Worm (Caenorhabditis elegans): ENCODE results near the gene K02E10.4.
A peak's percentile ranks its signal among the peaks of the same experiment; 100 is the strongest.

K02E10.4 gene

DNA sequence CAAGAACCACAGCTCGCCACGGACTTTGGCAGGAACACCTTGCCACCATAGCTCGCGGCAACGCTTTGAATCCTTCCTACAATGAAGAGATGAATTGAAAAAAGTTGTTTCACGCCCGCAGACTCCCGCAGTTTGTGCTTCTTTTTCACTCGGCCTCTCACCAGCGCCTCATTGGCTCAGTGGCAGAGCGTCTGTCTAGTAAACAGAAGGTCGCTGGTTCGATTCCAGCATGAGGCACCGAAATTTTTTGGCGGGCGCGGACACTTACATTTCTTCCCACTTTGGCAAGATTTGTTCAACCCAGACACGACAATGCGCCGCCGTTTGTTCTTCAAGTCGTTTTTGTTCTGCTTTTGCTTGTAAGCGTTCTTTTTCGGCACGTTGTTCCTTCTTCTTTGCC is 44.8 kb downstream of the K02E10.4 start (continued):
- TF ChIP-seq ctbp-1 (GFP tag; IDR thresholded peaks at IDR 0.05): peak; percentile 59; the same call in 1 of the 2 replicates
- peak; percentile 54; the same call in 1 of the 2 replicates for TF ChIP-seq set-16 (GFP tag; IDR thresholded peaks at IDR 0.05)
- TF ChIP-seq aly-2 (tag; optimal IDR thresholded peaks at IDR 0.05): no peak
- TF ChIP-seq ceh-28 (tag; optimal IDR thresholded peaks at IDR 0.05): no peak
- TF ChIP-seq ztf-11 (tag; optimal IDR thresholded peaks at IDR 0.05): no peak
- TF ChIP-seq lir-3 (tag; optimal IDR thresholded peaks at IDR 0.05): no peak
- peak; percentile 8 for TF ChIP-seq mxl-3 (GFP tag; optimal IDR thresholded peaks at IDR 0.05)
- no peak for TF ChIP-seq dpl-1 (GFP tag; optimal IDR thresholded peaks at IDR 0.05)
- no peak for TF ChIP-seq Y105C5A.15 (GFP tag; IDR thresholded peaks at IDR 0.05)
- TF ChIP-seq nhr-237 (tag; optimal IDR thresholded peaks at IDR 0.05): no peak
- TF ChIP-seq ceh-44 (GFP tag; IDR thresholded peaks at IDR 0.05): peak; percentile 57
- TF ChIP-seq skn-1 (tag; optimal IDR thresholded peaks at IDR 0.05): no peak
- TF ChIP-seq dmd-8 (GFP tag; IDR thresholded peaks at IDR 0.05): peak; percentile 64; the same call in 1 of the 2 replicates
- TF ChIP-seq nhr-111 (GFP tag; optimal IDR thresholded peaks at IDR 0.05): peak; percentile 23
- TF ChIP-seq ces-1 (GFP tag; optimal IDR thresholded peaks at IDR 0.05): no peak
- peak; percentile 80 for TF ChIP-seq pha-4 (GFP tag; IDR thresholded peaks at IDR 0.05)
- no peak for TF ChIP-seq pha-4 (tag; optimal IDR thresholded peaks at IDR 0.05)
- TF ChIP-seq snpc-4 (tag; optimal IDR thresholded peaks at IDR 0.05): no peak
- peak; percentile 87 for TF ChIP-seq egl-43 (GFP tag; IDR thresholded peaks at IDR 0.05)
- TF ChIP-seq pqm-1 (tag; optimal IDR thresholded peaks at IDR 0.05): no peak
- TF ChIP-seq saeg-2 (GFP tag; IDR thresholded peaks at IDR 0.05): 0 out of 2 replicates have a peak, but pooled peaks have one; percentile 53
- TF ChIP-seq ceh-32 (tag; optimal IDR thresholded peaks at IDR 0.05; ENCODE audit: poor library complexity): no peak
- TF ChIP-seq fos-1 (tag; optimal IDR thresholded peaks at IDR 0.05): no peak
- TF ChIP-seq ZK546.5 (tag; optimal IDR thresholded peaks at IDR 0.05): no peak
- peak; percentile 52 for TF ChIP-seq F10B5.3 (tag; optimal IDR thresholded peaks at IDR 0.05)
- no peak for TF ChIP-seq nhr-28 (tag; optimal IDR thresholded peaks at IDR 0.05)
- TF ChIP-seq daf-16 (GFP tag; optimal IDR thresholded peaks at IDR 0.05): peak in 1 of 2 experiments; percentile 75
- TF ChIP-seq daf-16 (tag; optimal IDR thresholded peaks at IDR 0.05): peak; percentile 66
- TF ChIP-seq spr-1 (tag; optimal IDR thresholded peaks at IDR 0.05): peak; percentile 34
- no peak for TF ChIP-seq cey-2 (tag; optimal IDR thresholded peaks at IDR 0.05; ENCODE audit: borderline replicate concordance, insufficient read depth)
- no peak for TF ChIP-seq ceh-62 (tag; optimal IDR thresholded peaks at IDR 0.05)
- TF ChIP-seq dmd-6 (GFP tag; IDR thresholded peaks at IDR 0.05): peak; percentile 63
- TF ChIP-seq zip-2 (tag; optimal IDR thresholded peaks at IDR 0.05): no peak
- no peak for TF ChIP-seq nhr-48 (tag; optimal IDR thresholded peaks at IDR 0.05)
- 0 out of 2 replicates have a peak, but pooled peaks have one; percentile 51 for TF ChIP-seq F44E2.7 (GFP tag; IDR thresholded peaks at IDR 0.05)
- no peak for TF ChIP-seq ceh-20 (GFP tag; IDR thresholded peaks at IDR 0.05)
- no peak for TF ChIP-seq nhr-10 (tag; optimal IDR thresholded peaks at IDR 0.05)
- TF ChIP-seq zfp-2 (tag; optimal IDR thresholded peaks at IDR 0.05): peak; percentile 2
- peak; percentile 63; the same call in 1 of the 2 replicates for TF ChIP-seq zfp-3 (GFP tag; conservative IDR thresholded peaks at IDR 0.05)
- no peak for TF ChIP-seq nhr-76 (tag; optimal IDR thresholded peaks at IDR 0.05)
- no peak for TF ChIP-seq unc-39 (tag; optimal IDR thresholded peaks at IDR 0.05)
- TF ChIP-seq dve-1 (tag; optimal IDR thresholded peaks at IDR 0.05; ENCODE audit: insufficient read depth): no peak
- peak; percentile 62 for TF ChIP-seq lin-38 (GFP tag; IDR thresholded peaks at IDR 0.05)
- TF ChIP-seq tag-97 (GFP tag; IDR thresholded peaks at IDR 0.05): no peak
- TF ChIP-seq attf-4 (tag; optimal IDR thresholded peaks at IDR 0.05): no peak
- peak; percentile 39 for TF ChIP-seq rbr-2 (tag; optimal IDR thresholded peaks at IDR 0.05)
- TF ChIP-seq T20F7.1 (GFP tag; optimal IDR thresholded peaks at IDR 0.05): no peak
- TF ChIP-seq dmd-9 (GFP tag; IDR thresholded peaks at IDR 0.05): peak; percentile 79
- TF ChIP-seq ztf-7 (tag; optimal IDR thresholded peaks at IDR 0.05): no peak
- TF ChIP-seq T26A8.4 (GFP tag; IDR thresholded peaks at IDR 0.05): peak; percentile 61
- peak; percentile 27 for TF ChIP-seq gei-8 (GFP tag; optimal IDR thresholded peaks at IDR 0.05)
- TF ChIP-seq zag-1 (tag; optimal IDR thresholded peaks at IDR 0.05): no peak
- no peak for TF ChIP-seq nhr-11 (tag; optimal IDR thresholded peaks at IDR 0.05)
- TF ChIP-seq ama-1 (optimal IDR thresholded peaks at IDR 0.05): no peak

Measured in whole organism, L4 larva.